Worm (Caenorhabditis elegans): Measurements from ENCODE around the gene C05C9.1.

C05C9.1 gene

DNA sequence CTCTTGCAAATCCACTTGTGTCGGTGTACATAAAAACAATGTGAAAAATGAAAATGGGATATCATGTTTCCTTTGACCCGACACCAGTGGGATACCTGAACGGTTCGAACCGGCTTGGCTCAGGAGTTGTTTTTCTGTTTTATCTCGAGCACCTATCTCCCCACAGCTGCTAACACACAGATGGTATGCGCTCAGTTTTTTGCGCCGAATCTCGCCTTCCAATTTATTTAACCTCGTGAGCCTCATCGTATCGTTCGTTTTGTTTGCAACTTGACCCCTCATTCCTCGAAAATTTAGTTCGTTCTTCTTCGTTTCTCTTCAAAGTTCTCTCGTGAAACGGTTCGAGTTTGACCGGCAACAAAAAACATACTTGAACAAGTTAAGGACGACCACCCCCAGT, at the start of gene C05C9.1:
TSS of gene C05C9.1 (plus strand) at position 301 of the 400 bp plus-strand sequence.
- no peak for TF ChIP-seq ceh-9 (tag; optimal IDR thresholded peaks at IDR 0.05)
- no peak for TF ChIP-seq hlh-8 (tag; optimal IDR thresholded peaks at IDR 0.05)
- no peak for TF ChIP-seq pha-2 (tag; optimal IDR thresholded peaks at IDR 0.05)

DNA sequence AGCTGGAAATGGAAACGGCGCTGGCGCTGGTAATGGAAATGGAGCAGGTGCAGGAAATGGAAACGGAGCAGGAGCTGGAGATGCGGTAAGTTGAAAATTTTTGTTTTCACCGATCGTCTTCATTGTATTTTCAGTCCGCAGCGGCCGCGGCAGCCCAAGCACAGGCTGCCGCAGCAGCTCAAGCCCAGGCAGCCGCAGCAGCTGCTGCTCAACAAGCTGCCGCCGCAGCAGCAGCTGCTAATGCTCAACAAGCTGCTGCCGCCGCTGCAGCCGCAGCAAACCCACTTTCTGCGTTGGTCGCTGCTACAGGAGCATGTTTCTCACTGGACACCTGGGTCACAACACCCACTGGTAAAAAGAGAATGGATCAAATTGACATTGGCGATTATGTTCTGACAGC, 46.2 kb upstream of the C05C9.1 start:
- no peak for TF ChIP-seq T23F11.4 (GFP tag; optimal IDR thresholded peaks at IDR 0.05)
- no peak for TF ChIP-seq pax-1 (tag; optimal IDR thresholded peaks at IDR 0.05)
- TF ChIP-seq ceh-31 (tag; optimal IDR thresholded peaks at IDR 0.05), result no peak
- TF ChIP-seq K02D7.2 (tag; optimal IDR thresholded peaks at IDR 0.05), result no peak
- no peak for TF ChIP-seq ceh-48 (tag; optimal IDR thresholded peaks at IDR 0.05)
- TF ChIP-seq ceh-19 (GFP tag; optimal IDR thresholded peaks at IDR 0.05), result no peak
- TF ChIP-seq pha-4 (tag; optimal IDR thresholded peaks at IDR 0.05), result no peak
- no peak for TF ChIP-seq Y22D7AL.16 (tag; optimal IDR thresholded peaks at IDR 0.05)
- TF ChIP-seq tbx-2 (tag; optimal IDR thresholded peaks at IDR 0.05), result no peak
- no peak for TF ChIP-seq ceh-22 (tag; optimal IDR thresholded peaks at IDR 0.05)

DNA sequence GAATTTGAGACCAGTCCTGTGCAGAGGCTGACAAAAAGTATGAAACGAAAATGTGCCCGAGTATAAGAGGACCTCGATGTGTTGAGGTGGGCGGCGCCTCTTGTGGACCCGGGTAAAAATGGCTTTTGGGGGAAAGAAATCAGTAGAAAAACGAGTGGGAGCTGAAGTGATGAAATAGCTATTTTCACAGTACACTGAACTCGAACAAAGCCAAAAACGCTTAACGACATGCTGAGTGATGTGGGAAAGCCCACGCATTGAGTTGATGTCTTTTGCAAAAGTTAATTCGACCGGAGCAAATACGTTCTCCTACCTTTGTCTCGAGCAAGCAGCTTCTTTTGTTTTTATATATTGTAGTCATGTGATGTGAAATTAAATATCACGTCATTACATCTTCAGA, 43.9 kb upstream of the C05C9.1 start, which contains the start of gene nlp-66:
TSS of gene nlp-66 (minus strand) at position 101 of the 400 bp plus-strand sequence.
- no peak for TF ChIP-seq fkh-6 (tag; optimal IDR thresholded peaks at IDR 0.05)
- no peak for TF ChIP-seq fax-1 (tag; optimal IDR thresholded peaks at IDR 0.05)
- TF ChIP-seq mec-3 (tag; optimal IDR thresholded peaks at IDR 0.05; ENCODE audit: borderline replicate concordance), result no peak
- TF ChIP-seq ceh-6 (GFP tag; optimal IDR thresholded peaks at IDR 0.05), result no peak
- TF ChIP-seq hlh-8 (tag; optimal IDR thresholded peaks at IDR 0.05), result no peak

DNA sequence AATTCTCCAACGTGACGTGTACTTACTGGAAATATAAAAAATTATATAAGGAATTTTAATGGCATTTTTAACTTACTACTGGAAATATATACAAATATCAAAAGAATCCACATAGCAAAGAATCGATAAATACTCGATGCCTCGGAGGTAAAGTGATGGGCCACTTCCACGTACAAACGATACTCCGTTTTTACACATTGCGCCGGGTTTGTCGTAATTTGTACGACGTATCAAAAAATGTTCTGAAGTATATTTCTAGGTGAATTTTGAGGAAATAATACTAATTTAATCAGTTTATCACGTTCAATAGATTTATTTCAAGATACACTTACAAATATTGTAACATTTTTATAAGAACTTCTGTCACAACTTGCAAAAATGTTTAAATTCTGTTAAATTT, 39.8 kb upstream of the C05C9.1 start, which contains the start of gene R08B4.3:
TSS of gene R08B4.3 (minus strand) at position 198 of the 400 bp plus-strand sequence.
- TF ChIP-seq Y22D7AL.16 (tag; optimal IDR thresholded peaks at IDR 0.05), result no peak
- no peak for TF ChIP-seq syd-9 (tag; optimal IDR thresholded peaks at IDR 0.05)
- no peak for TF ChIP-seq pag-3 (tag; optimal IDR thresholded peaks at IDR 0.05; ENCODE audit: borderline replicate concordance)
- TF ChIP-seq zip-5 (tag; optimal IDR thresholded peaks at IDR 0.05), result no peak
- TF ChIP-seq lim-6 (tag; optimal IDR thresholded peaks at IDR 0.05), result no peak
- no peak for TF ChIP-seq ceh-48 (tag; optimal IDR thresholded peaks at IDR 0.05)
- TF ChIP-seq C08G9.2 (tag; optimal IDR thresholded peaks at IDR 0.05), result no peak
- TF ChIP-seq ref-2 (tag; optimal IDR thresholded peaks at IDR 0.05), result no peak
- TF ChIP-seq nhr-11 (tag; optimal IDR thresholded peaks at IDR 0.05), result no peak
- TF ChIP-seq ztf-16 (tag; optimal IDR thresholded peaks at IDR 0.05), result no peak
- TF ChIP-seq sox-4 (tag; optimal IDR thresholded peaks at IDR 0.05), result no peak
- no peak for TF ChIP-seq odd-2 (tag; optimal IDR thresholded peaks at IDR 0.05)
- TF ChIP-seq pros-1 (tag; optimal IDR thresholded peaks at IDR 0.05), result no peak
- TF ChIP-seq unc-86 (tag; optimal IDR thresholded peaks at IDR 0.05), result no peak
- TF ChIP-seq hlh-15 (tag; optimal IDR thresholded peaks at IDR 0.05), result no peak
- TF ChIP-seq madf-2 (tag; optimal IDR thresholded peaks at IDR 0.05), result no peak
- TF ChIP-seq npax-4 (tag; optimal IDR thresholded peaks at IDR 0.05), result no peak

DNA sequence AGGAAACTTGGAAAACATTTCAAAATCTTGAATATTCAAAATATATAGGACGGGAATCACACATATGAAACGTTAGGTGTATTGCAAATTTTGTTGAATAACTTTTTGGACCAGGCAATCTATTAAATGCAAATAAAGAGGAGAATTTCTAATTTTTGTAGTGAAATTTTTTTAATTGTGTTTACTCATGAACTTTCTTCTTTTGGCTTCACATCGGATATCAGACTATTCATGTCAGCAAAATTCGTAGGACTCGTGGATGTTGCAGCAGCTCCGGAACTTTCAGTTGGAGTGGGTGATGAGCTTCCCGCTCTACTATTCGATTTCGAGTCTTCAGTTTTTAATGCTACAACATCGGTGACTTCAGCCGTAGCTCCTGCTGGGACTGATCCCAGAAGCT, 38.2 kb upstream of the C05C9.1 start:
- TF ChIP-seq mec-3 (tag; optimal IDR thresholded peaks at IDR 0.05; ENCODE audit: borderline replicate concordance) (no peak), pag-3 (tag; optimal IDR thresholded peaks at IDR 0.05; ENCODE audit: borderline replicate concordance) (no peak)

DNA sequence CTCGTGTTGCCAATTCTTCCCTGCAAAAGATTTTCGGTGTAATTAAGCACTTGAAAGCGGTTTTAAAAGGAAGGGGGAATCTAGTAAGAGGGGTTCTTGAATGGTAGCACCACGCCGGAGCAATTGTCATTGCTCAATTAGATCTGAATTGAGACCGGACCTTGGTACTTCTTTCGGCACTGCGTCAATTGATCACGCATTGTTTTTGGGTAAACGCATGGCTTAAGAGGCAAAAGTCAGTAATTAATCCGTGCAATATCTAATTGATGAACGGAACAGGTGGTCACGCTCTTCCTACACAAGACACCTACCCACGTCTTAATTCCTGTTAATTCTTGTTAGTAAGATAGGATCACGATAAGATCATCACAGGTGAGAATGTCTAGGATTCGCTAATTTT, 36.6 kb upstream of the C05C9.1 start:
- TF ChIP-seq dve-1 (tag; optimal IDR thresholded peaks at IDR 0.05) (no peak), ztf-16 (tag; optimal IDR thresholded peaks at IDR 0.05) (no peak), ref-2 (tag; optimal IDR thresholded peaks at IDR 0.05) (peak; percentile 11)
